Fruit fly (Drosophila melanogaster): ENCODE measurements around the gene CG43390.
A peak's percentile ranks its signal among the peaks of the same experiment; 100 is the strongest.

The CG43390 gene

DNA sequence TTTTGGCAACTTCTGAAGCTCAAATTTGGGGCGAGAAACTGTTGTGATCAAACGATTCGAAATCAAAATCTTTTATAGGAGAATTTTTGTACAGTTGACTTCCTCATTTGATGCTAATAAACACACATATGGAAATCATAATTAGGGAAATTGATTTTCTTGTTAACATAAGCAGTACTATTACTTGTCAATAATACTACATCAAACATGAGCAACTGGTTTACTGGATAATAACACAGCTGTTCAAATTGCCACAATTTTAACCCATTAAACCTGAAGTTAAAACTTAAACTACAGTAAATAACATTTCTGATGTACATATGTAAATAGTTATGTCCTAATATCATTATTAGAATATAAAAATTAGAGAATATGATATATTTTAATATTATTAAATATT is at the start of gene CG43390:
Gene CG43390 (minus strand): TSS at position 32 of the 400 bp plus-strand sequence.
- no peak for TF ChIP-seq CG17801 (GFP tag; optimal IDR thresholded peaks at IDR 0.05; ENCODE audit: partially characterized antibody)

dm6 chr3L:11627819-11628483 is 48.2 kb upstream of the CG43390 start, which contains the start of gene Apt1:
Gene Apt1 (plus strand): TSS chr3L:11628037.
- TF ChIP-seq CG17801 (GFP tag; optimal IDR thresholded peaks at IDR 0.05; ENCODE audit: partially characterized antibody) = peak; percentile 59

dm6 chr3L:11626229-11626826 is 46.6 kb upstream of the CG43390 start, which contains the start of gene PCID2:
Gene PCID2 (plus strand): TSS chr3L:11626441.
- no peak for TF ChIP-seq CG17801 (GFP tag; optimal IDR thresholded peaks at IDR 0.05; ENCODE audit: partially characterized antibody)

- no peak for TF ChIP-seq CG17801 (GFP tag; optimal IDR thresholded peaks at IDR 0.05; ENCODE audit: partially characterized antibody)
Observed at dm6 chr3L:11625634-11626175, 46.0 kb upstream of the CG43390 start, which contains the start of gene CG6083. Gene CG6083 (minus strand): TSS chr3L:11626125.

DNA sequence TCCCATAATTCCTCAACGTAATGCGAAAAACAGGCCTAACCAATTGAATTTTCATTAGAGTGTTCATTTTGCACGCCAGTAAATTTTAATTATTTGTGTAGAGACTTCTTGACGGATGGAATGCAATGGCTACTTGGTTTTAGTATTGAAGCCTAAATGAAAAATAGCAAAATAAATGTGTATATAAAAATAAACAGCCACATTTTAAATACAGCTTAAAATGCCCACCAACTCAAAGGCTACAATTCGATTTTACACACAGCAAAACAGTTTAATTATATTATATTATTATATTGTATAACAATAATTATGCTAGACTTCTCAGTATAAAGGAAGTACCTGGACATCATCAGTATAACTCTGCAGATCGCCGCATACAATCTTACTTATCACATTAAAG is 44.5 kb upstream of the CG43390 start, which contains the start of gene Akr1B:
Gene Akr1B (minus strand): TSS at position 101 of the 400 bp plus-strand sequence.
- TF ChIP-seq CG17801 (GFP tag; optimal IDR thresholded peaks at IDR 0.05; ENCODE audit: partially characterized antibody) = no peak

dm6 chr3L:11623245-11623883 is 43.6 kb upstream of the CG43390 start:
- peak; percentile 20 for TF ChIP-seq CG17801 (GFP tag; optimal IDR thresholded peaks at IDR 0.05; ENCODE audit: partially characterized antibody)

- TF ChIP-seq CG17801 (GFP tag; optimal IDR thresholded peaks at IDR 0.05; ENCODE audit: partially characterized antibody) = no peak
Observed at dm6 chr3L:11622750-11623149, 43.0 kb upstream of the CG43390 start.

- no peak for TF ChIP-seq CG17801 (GFP tag; optimal IDR thresholded peaks at IDR 0.05; ENCODE audit: partially characterized antibody)
Observed at dm6 chr3L:11620001-11620400, 40.3 kb upstream of the CG43390 start, which contains the start of gene Muc68Ca. Gene Muc68Ca (minus strand): TSS chr3L:11620101.

dm6 chr3L:11609835-11610234 is 30.1 kb upstream of the CG43390 start, which contains the start of gene CG42832:
Gene CG42832 (plus strand): TSS chr3L:11610135.
- TF ChIP-seq CG17801 (GFP tag; optimal IDR thresholded peaks at IDR 0.05; ENCODE audit: partially characterized antibody) = no peak

- TF ChIP-seq CG17801 (GFP tag; optimal IDR thresholded peaks at IDR 0.05; ENCODE audit: partially characterized antibody) = no peak
Observed at dm6 chr3L:11609153-11609809, 29.5 kb upstream of the CG43390 start, which contains the start of gene Duba. Gene Duba (minus strand): TSS chr3L:11609465.

- no peak for TF ChIP-seq CG17801 (GFP tag; optimal IDR thresholded peaks at IDR 0.05; ENCODE audit: partially characterized antibody)
Observed at dm6 chr3L:11604227-11604626, 24.5 kb upstream of the CG43390 start.

DNA sequence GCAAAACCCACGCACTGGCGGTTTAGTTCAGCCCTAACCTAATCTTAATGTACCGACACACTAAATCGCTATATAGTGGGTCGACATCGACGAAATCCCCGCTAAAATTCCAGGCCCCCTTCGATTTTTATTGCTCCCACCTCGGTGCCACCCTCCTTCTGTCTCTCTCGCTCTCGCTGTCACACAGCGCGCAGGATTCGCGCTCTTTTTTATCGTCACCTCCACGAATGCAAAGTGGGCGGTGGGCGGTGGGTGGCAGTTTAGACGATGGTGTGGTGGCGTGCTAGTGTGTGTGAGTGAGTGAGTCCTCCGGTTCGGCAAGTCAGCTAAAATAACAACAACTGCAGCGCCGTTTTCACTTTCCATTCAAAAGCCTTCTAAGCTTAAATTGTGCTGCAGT is 22.3 kb upstream of the CG43390 start:
- TF ChIP-seq CG17801 (GFP tag; optimal IDR thresholded peaks at IDR 0.05; ENCODE audit: partially characterized antibody) = no peak

- TF ChIP-seq CG17801 (GFP tag; optimal IDR thresholded peaks at IDR 0.05; ENCODE audit: partially characterized antibody) = no peak
Observed at dm6 chr3L:11601133-11601532, 21.4 kb upstream of the CG43390 start.

DNA sequence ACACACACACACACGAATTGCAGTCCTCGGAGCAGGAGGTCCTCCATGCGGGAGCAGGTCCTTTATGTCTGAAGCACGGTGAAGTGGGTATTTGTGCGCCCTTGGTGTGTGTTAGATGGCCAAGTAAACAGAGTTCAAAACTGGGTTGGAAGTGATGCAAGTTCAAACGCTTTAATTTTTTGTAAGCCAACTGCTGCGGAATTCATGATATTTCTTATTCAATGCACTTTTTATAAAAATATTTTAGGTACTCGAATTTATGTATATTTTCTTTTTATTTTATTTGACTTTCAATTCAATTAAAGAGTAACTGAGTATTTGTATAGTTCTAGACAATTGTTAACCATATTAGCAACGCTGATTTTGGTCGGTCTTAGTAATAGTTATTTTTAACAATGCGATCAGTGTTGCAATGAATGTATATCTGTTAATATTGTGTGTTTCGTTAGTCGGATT is 20.2 kb upstream of the CG43390 start, which contains the start of the genes CG14137 and CG46394:
Gene CG14137 (minus strand): TSS at position 101 of the 456 bp plus-strand sequence.
Gene CG46394 (plus strand): TSS at position 406 of the 456 bp plus-strand sequence.
- TF ChIP-seq CG17801 (GFP tag; optimal IDR thresholded peaks at IDR 0.05; ENCODE audit: partially characterized antibody) = no peak

Data from ovary, adult (tissue).